Worm (Caenorhabditis elegans): ENCODE data around the gene F01G4.6.
A peak's percentile ranks its signal among the peaks of the same experiment; 100 is the strongest.

The F01G4.6 gene

DNA sequence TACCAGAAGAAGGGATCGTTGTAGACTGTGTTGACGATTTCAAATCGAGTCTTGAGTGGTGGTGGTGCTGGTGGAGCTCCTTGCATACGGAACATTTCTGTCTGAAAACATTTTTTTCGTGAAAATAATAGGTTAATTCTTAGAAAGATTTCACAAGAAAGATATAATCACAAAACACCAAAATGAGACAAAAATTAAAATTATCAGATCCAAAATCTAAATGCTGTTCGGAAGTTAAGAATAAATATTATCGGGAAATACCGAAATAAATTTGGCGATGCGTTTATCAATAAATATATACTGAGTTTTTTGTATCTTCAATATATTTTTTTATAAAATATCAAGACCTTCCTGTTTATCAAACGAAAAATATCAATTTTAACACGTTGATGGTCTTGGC lies 29.2 kb upstream of the F01G4.6 start, which contains the start of gene C08F8.9:
TSS of gene C08F8.9 (minus strand) at position 101 of the 400 bp plus-strand sequence.
- TF ChIP-seq tbx-8 (GFP tag; optimal IDR thresholded peaks at IDR 0.05) (no peak), cnd-1 (tag; optimal IDR thresholded peaks at IDR 0.05) (no peak), lsy-2 (tag; optimal IDR thresholded peaks at IDR 0.05) (no peak), sptf-1 (tag; optimal IDR thresholded peaks at IDR 0.05) (no peak), nhr-237 (tag; optimal IDR thresholded peaks at IDR 0.05) (no peak), lin-13 (tag; optimal IDR thresholded peaks at IDR 0.05) (no peak), nhr-76 (tag; optimal IDR thresholded peaks at IDR 0.05) (no peak), ham-2 (GFP tag; optimal IDR thresholded peaks at IDR 0.05) (no peak), ceh-43 (GFP tag; optimal IDR thresholded peaks at IDR 0.05) (no peak), nhr-28 (tag; optimal IDR thresholded peaks at IDR 0.05) (no peak), elt-3 (tag; optimal IDR thresholded peaks at IDR 0.05) (no peak), lin-32 (GFP tag; optimal IDR thresholded peaks at IDR 0.05) (no peak), unc-39 (tag; optimal IDR thresholded peaks at IDR 0.05) (no peak), mep-1 (tag; optimal IDR thresholded peaks at IDR 0.05) (no peak), drap-1 (GFP tag; optimal IDR thresholded peaks at IDR 0.05) (no peak), unc-120 (tag; optimal IDR thresholded peaks at IDR 0.05; ENCODE audit: poor library complexity, severe bottlenecking) (no peak), pha-4 (tag; optimal IDR thresholded peaks at IDR 0.05) (no peak), hlh-1 (tag; optimal IDR thresholded peaks at IDR 0.05) (no peak)

DNA sequence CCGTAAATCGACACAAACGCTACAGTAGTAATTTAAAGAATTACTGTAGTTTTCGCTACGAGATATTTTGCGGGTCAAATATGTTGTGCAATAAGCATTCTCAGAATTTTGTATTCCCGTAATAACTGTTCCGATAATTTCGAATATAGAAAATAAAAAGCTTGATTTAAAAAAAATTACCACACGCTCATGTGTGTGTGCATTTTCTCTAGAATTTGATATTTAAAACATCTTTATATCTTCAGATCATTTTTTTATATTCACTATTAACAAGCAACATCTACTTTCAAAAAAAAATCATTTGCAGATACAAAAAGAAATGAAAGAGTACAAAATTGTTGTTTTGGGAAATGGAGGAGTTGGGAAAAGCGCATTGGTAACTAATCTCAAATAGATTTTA lies 27.7 kb upstream of the F01G4.6 start, which contains the start of gene rap-3:
TSS of gene rap-3 (plus strand) at position 301 of the 400 bp plus-strand sequence.
- TF ChIP-seq elt-1 (tag; optimal IDR thresholded peaks at IDR 0.05; ENCODE audit: borderline replicate concordance, insufficient read depth): no peak
- no peak for TF ChIP-seq unc-62 (GFP tag; optimal IDR thresholded peaks at IDR 0.05)

DNA sequence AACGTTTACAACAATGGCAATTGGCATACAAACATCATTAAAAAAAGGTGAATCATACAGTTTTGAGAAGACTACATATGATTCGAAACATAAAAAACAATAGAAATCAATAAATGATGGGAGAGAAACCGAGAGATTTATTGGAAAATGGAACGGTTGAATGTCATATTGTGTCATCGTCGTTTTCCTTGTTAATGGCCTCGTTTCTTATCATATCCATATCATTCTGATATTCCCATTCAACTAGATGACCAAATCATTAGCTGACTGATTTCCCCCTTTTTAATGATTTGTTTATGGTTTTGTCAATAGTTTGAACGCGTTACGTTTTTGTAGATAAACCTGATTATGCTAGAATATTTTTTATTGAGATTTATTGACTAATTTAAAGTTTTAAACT lies 25.5 kb upstream of the F01G4.6 start:
- TF ChIP-seq mep-1 (tag; optimal IDR thresholded peaks at IDR 0.05) (no peak), drap-1 (GFP tag; optimal IDR thresholded peaks at IDR 0.05) (no peak), snpc-4 (tag; optimal IDR thresholded peaks at IDR 0.05) (no peak), ham-2 (GFP tag; optimal IDR thresholded peaks at IDR 0.05) (no peak), mab-5 (tag; optimal IDR thresholded peaks at IDR 0.05) (no peak), unc-39 (tag; optimal IDR thresholded peaks at IDR 0.05) (no peak), ceh-39 (tag; optimal IDR thresholded peaks at IDR 0.05) (no peak)

DNA sequence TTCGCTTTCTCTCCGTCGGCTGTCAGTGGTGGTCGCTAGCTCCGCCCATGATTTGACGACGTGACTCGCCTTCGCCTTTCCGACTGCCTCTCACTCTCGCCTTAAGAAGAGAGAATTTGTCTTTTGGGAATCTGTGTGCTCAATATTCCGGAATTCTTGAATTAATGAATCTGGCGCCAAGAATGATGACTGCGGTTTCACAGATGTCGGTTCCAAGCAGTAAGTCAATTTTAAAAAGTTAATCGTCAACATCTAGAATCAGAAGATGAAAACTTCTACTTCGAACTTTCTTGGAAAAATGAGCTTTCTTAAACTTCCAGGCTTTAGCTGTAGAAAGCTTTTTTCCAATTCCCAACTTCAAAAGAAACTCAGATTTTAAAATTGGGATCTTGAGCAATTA lies 20.3 kb upstream of the F01G4.6 start, which contains the start of gene nhr-67:
TSS of gene nhr-67 (plus strand) at position 97 of the 400 bp plus-strand sequence.
- no peak for TF ChIP-seq hlh-1 (tag; optimal IDR thresholded peaks at IDR 0.05)
- TF ChIP-seq snpc-4 (tag; optimal IDR thresholded peaks at IDR 0.05): no peak
- TF ChIP-seq sptf-1 (tag; optimal IDR thresholded peaks at IDR 0.05): no peak
- TF ChIP-seq sem-2 (GFP tag; optimal IDR thresholded peaks at IDR 0.05): no peak
- no peak for TF ChIP-seq zip-8 (tag; optimal IDR thresholded peaks at IDR 0.05)
- no peak for TF ChIP-seq mep-1 (tag; optimal IDR thresholded peaks at IDR 0.05)
- no peak for TF ChIP-seq ces-1 (GFP tag; optimal IDR thresholded peaks at IDR 0.05)
- TF ChIP-seq nhr-12 (tag; optimal IDR thresholded peaks at IDR 0.05): no peak
- TF ChIP-seq cnd-1 (tag; optimal IDR thresholded peaks at IDR 0.05): no peak

ce11 chrIV:11164831-11165230 lies 15.5 kb upstream of the F01G4.6 start, which contains the start of gene C08F8.6:
TSS of gene C08F8.6 (minus strand) at chrIV:11164931.
- TF ChIP-seq nhr-2 (tag; optimal IDR thresholded peaks at IDR 0.05): peak; percentile 34
- TF ChIP-seq unc-39 (tag; optimal IDR thresholded peaks at IDR 0.05): no peak
- TF ChIP-seq pha-4 (tag; optimal IDR thresholded peaks at IDR 0.05): no peak

- TF ChIP-seq lsy-2 (tag; optimal IDR thresholded peaks at IDR 0.05) (no peak), nhr-76 (tag; optimal IDR thresholded peaks at IDR 0.05) (no peak), flh-1 (GFP tag; optimal IDR thresholded peaks at IDR 0.05) (no peak), ces-1 (GFP tag; optimal IDR thresholded peaks at IDR 0.05) (no peak)
Measured at ce11 chrIV:11162451-11162850, 13.1 kb upstream of the F01G4.6 start, which contains the start of gene fbxb-9. TSS of gene fbxb-9 (minus strand) at chrIV:11162551.

- TF ChIP-seq blmp-1 (tag; optimal IDR thresholded peaks at IDR 0.05) (no peak), mep-1 (tag; optimal IDR thresholded peaks at IDR 0.05) (no peak), unc-39 (tag; optimal IDR thresholded peaks at IDR 0.05) (no peak), nhr-237 (tag; optimal IDR thresholded peaks at IDR 0.05) (no peak), snpc-4 (tag; optimal IDR thresholded peaks at IDR 0.05) (no peak), pha-4 (tag; optimal IDR thresholded peaks at IDR 0.05) (no peak), ces-1 (GFP tag; optimal IDR thresholded peaks at IDR 0.05) (no peak)
Measured at ce11 chrIV:11160707-11161106, 11.4 kb upstream of the F01G4.6 start, which contains the start of gene C08F8.15. TSS of gene C08F8.15 (minus strand) at chrIV:11160807.

Data from whole organism, mixed stage, embryonic.